Fruit fly (Drosophila melanogaster) whole organism, adult: ENCODE data around the gene CG1703.
A peak's percentile ranks its signal among the peaks of the same experiment; 100 is the strongest.

Source experiments
- CG11617 ChIP-seq: fragments of 200-800 bp; sonication (Bioruptor generic); optimal IDR thresholded peaks from 2 replicates; lab custom pipeline; 2017; ENCODE audit warnings: mild to moderate bottlenecking, missing biosample characterization, missing genetic modification reagents, missing genetic modification characterization
- CG12768 ChIP-seq: fragments of 200-800 bp; sonication (Bioruptor generic); optimal IDR thresholded peaks from 2 replicates; lab custom pipeline; 2017; ENCODE audit warnings: missing biosample characterization, missing genetic modification characterization, mild to moderate bottlenecking, moderate library complexity, missing genetic modification reagents
- CG5204 ChIP-seq: fragments of 200-800 bp; sonication (Bioruptor generic); optimal IDR thresholded peaks from 2 replicates; lab custom pipeline; 2016; ENCODE audit warnings: missing biosample characterization, missing genetic modification characterization
- CG7045 ChIP-seq: fragments of 200-800 bp; sonication (Bioruptor generic); optimal IDR thresholded peaks from 2 replicates; lab custom pipeline; 2017; ENCODE audit warnings: missing biosample characterization, mild to moderate bottlenecking, missing genetic modification characterization
- CG7101 ChIP-seq: fragments of 200-800 bp; sonication (Bioruptor generic); optimal IDR thresholded peaks from 2 replicates; lab custom pipeline; 2018; ENCODE audit warnings: missing biosample characterization, mild to moderate bottlenecking, missing genetic modification characterization, moderate library complexity
- Clk ChIP-seq: fragments of 200-800 bp; sonication (Bioruptor generic); optimal IDR thresholded peaks from 2 replicates; lab custom pipeline; 2017; ENCODE audit warnings: missing biosample characterization, missing genetic modification characterization
- Crg-1 ChIP-seq: fragments of 200-800 bp; sonication (Bioruptor generic); optimal IDR thresholded peaks from 2 replicates; lab custom pipeline; 2016; ENCODE audit warnings: missing biosample characterization, missing genetic modification characterization
- Hr96 ChIP-seq: fragments of 200-800 bp; sonication (Bioruptor generic); optimal IDR thresholded peaks from 2 replicates; lab custom pipeline; 2016; ENCODE audit warnings: missing biosample characterization, missing genetic modification characterization
- Mnt ChIP-seq: fragments of 200-800 bp; sonication (Bioruptor generic); optimal IDR thresholded peaks from 2 replicates; lab custom pipeline; 2016; ENCODE audit warnings: missing biosample characterization, mild to moderate bottlenecking, missing genetic modification characterization
- bab1 ChIP-seq: fragments of 200-800 bp; sonication (Bioruptor generic); optimal IDR thresholded peaks from 3 replicates; lab custom pipeline; 2019; ENCODE audit warnings: missing biosample characterization, mild to moderate bottlenecking, missing genetic modification characterization, moderate library complexity
- cic ChIP-seq: fragments of 200-800 bp; sonication (Bioruptor generic); optimal IDR thresholded peaks from 2 replicates; lab custom pipeline; 2017; ENCODE audit warnings: missing biosample characterization, mild to moderate bottlenecking, missing genetic modification characterization, moderate library complexity
- cnc ChIP-seq, 2 experiments: fragments of >200 bp; optimal IDR thresholded peaks; 2 replicates each; lab custom pipeline; 2017
- ovo ChIP-seq: fragments of 200-800 bp; sonication (Bioruptor generic); optimal IDR thresholded peaks from 2 replicates; lab custom pipeline; 2016; ENCODE audit warnings: missing biosample characterization, missing genetic modification characterization
- pad ChIP-seq: fragments of 200-800 bp; sonication (Bioruptor generic); optimal IDR thresholded peaks from 3 replicates; lab custom pipeline; 2017; ENCODE audit warnings: missing biosample characterization, missing genetic modification characterization, mild to moderate bottlenecking, moderate library complexity, missing genetic modification reagents
- tj ChIP-seq: fragments of 200-800 bp; sonication (Bioruptor generic); optimal IDR thresholded peaks from 3 replicates; lab custom pipeline; 2017; ENCODE audit warnings: missing biosample characterization, mild to moderate bottlenecking, missing genetic modification characterization, moderate library complexity

The CG1703 gene

dm6 chrX:11659634-11660033 is 47.9 kb downstream of the CG1703 start:
- TF ChIP-seq tj (GFP tag; lab: Kevin White, UChicago) = no peak
- no peak for TF ChIP-seq pad (GFP tag; lab: Kevin White, UChicago)
- TF ChIP-seq CG7101 (tag; lab: Kevin White, UChicago) = no peak
- no peak for TF ChIP-seq Crg-1
- no peak for TF ChIP-seq Clk (GFP tag; lab: Kevin White, UChicago)
- no peak for TF ChIP-seq Hr96 (GFP tag; lab: Kevin White, UChicago)
- no peak for TF ChIP-seq CG5204
- TF ChIP-seq ovo (GFP tag; lab: Kevin White, UChicago) = no peak
- no peak for TF ChIP-seq CG11617

- TF ChIP-seq cnc (optimal IDR thresholded peaks at IDR 0.05; lab: Kevin White, UChicago) (no peak), Mnt (GFP tag; lab: Kevin White, UChicago) (no peak), cic (no peak), CG7101 (tag; lab: Kevin White, UChicago) (peak; percentile 43), pad (GFP tag; lab: Kevin White, UChicago) (no peak)
Measured at dm6 chrX:11660476-11660875, 48.7 kb downstream of the CG1703 start.

DNA sequence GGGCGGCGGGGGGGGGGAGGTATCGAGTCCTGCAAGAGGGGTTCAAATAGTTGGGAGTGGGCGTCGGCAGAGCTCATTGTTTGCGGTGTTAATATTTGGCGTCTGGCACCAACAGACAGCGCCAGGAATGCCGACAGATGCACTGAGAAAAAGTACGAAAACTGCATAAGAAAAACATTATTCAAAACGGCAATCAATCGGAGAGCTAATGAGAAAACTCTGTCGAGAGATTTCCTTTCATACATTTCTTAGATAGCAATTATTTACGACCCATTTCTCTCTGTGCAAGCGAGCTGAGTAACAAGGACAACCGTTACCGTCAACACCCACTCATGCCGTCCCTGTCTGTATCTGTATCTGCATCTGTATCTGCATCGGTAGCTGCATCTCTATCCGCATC is 52.3 kb downstream of the CG1703 start:
- TF ChIP-seq Clk (GFP tag; lab: Kevin White, UChicago) (no peak), CG7045 (GFP tag; lab: Kevin White, UChicago) (no peak), cnc (optimal IDR thresholded peaks at IDR 0.05; lab: Kevin White, UChicago) (no peak), ovo (GFP tag; lab: Kevin White, UChicago) (no peak), CG7101 (tag; lab: Kevin White, UChicago) (no peak), bab1 (GFP tag; lab: Kevin White, UChicago) (no peak), CG12768 (GFP tag; lab: Kevin White, UChicago) (no peak), Hr96 (GFP tag; lab: Kevin White, UChicago) (no peak), CG11617 (no peak)
